Worm (Caenorhabditis elegans): ENCODE data around the gene T12A7.10.

- TF ChIP-seq snpc-4 (GFP tag; optimal IDR thresholded peaks at IDR 0.05) (no peak), snpc-4 (tag; optimal IDR thresholded peaks at IDR 0.05) (no peak), attf-5 (GFP tag; optimal IDR thresholded peaks at IDR 0.05) (no peak), Y53F4B.3 (GFP tag; IDR thresholded peaks at IDR 0.05) (no peak), ama-1 (optimal IDR thresholded peaks at IDR 0.05) (no peak), ama-1 (GFP tag; optimal IDR thresholded peaks at IDR 0.05) (no peak), nfya-2 (GFP tag; IDR thresholded peaks at IDR 0.05) (no peak)
Measured at ce11 chrIV:11713289-11713688, 41.6 kb downstream of the T12A7.10 start.
